Worm (Caenorhabditis elegans) whole organism, young adult: ENCODE results near the gene gst-9.

Source experiments
- B0035.1 ChIP-seq: sonication (generic microtip); optimal IDR thresholded peaks from 2 replicates; lab custom pipeline; 2016; ENCODE audit warnings: missing genetic modification characterization, mild to moderate bottlenecking, missing compliant biosample characterization, missing genotype, missing genetic modification reagents
- B0261.1 ChIP-seq: sonication (generic microtip); optimal IDR thresholded peaks from 2 replicates; lab custom pipeline; 2016; ENCODE audit warnings: mild to moderate bottlenecking, missing genetic modification characterization, moderate library complexity, missing compliant biosample characterization
- C17E4.6 ChIP-seq: fragments of 200-800 bp; sonication (Bioruptor generic); IDR thresholded peaks from 2 replicates; pipeline ENCODE4 v1.3.6; 2022; ENCODE audit warnings: missing genetic modification reagents, missing genetic modification characterization, missing compliant biosample characterization
- D2030.7 ChIP-seq: fragments of 200-800 bp; sonication (Bioruptor generic); IDR thresholded peaks from 2 replicates; pipeline ENCODE4 v1.3.6; 2022; ENCODE audit warnings: missing genetic modification reagents, missing genetic modification characterization, missing compliant biosample characterization
- F33H1.4 ChIP-seq: fragments of 200-800 bp; sonication (Bioruptor generic); IDR thresholded peaks from 2 replicates; pipeline ENCODE4 v1.3.6; 2022; ENCODE audit warnings: missing genetic modification reagents, missing genetic modification characterization, missing compliant biosample characterization
- F37B4.10 ChIP-seq: fragments of 200-800 bp; sonication (Bioruptor generic); IDR thresholded peaks from 2 replicates; pipeline ENCODE4 v1.3.6; 2022; ENCODE audit warnings: missing genetic modification characterization, missing compliant biosample characterization
- F49E8.2 ChIP-seq: sonication (generic microtip); optimal IDR thresholded peaks from 3 replicates; lab custom pipeline; 2017; ENCODE audit warnings: missing genetic modification characterization, mild to moderate bottlenecking, missing compliant biosample characterization, antibody characterized with exemption, moderate library complexity; ENCODE audit not compliant: insufficient read depth
- K11D2.4 ChIP-seq: fragments of 200-800 bp; sonication (Bioruptor generic); IDR thresholded peaks from 2 replicates; pipeline ENCODE4 v1.3.6; 2022; ENCODE audit warnings: missing genetic modification reagents, missing genetic modification characterization, missing compliant biosample characterization
- K12H6.12 ChIP-seq: fragments of 200-800 bp; sonication (Bioruptor generic); optimal IDR thresholded peaks from 2 replicates; lab custom pipeline; 2018; ENCODE audit warnings: mild to moderate bottlenecking, missing genetic modification characterization, missing compliant biosample characterization
- ZK185.1 ChIP-seq: sonication (generic microtip); optimal IDR thresholded peaks from 2 replicates; lab custom pipeline; 2016; ENCODE audit warnings: mild to moderate bottlenecking, missing genetic modification characterization, missing compliant biosample characterization; ENCODE audit not compliant: poor library complexity, severe bottlenecking
- aptf-3 ChIP-seq: fragments of 200-800 bp; sonication (Bioruptor generic); IDR thresholded peaks from 2 replicates; pipeline ENCODE4 v1.3.6; 2022; ENCODE audit warnings: missing genetic modification characterization, missing compliant biosample characterization
- atf-7 ChIP-seq: sonication (generic microtip); optimal IDR thresholded peaks from 2 replicates; lab custom pipeline; 2017; ENCODE audit warnings: mild to moderate bottlenecking, missing genetic modification characterization, missing compliant biosample characterization
- attf-6 ChIP-seq: fragments of 200-800 bp; sonication (Bioruptor generic); IDR thresholded peaks from 2 replicates; pipeline ENCODE4 v1.3.6; 2022; ENCODE audit warnings: missing genetic modification reagents, missing genetic modification characterization, missing compliant biosample characterization
- bed-1 ChIP-seq: fragments of 200-800 bp; sonication (Bioruptor generic); IDR thresholded peaks from 2 replicates; pipeline ENCODE4 v1.3.6; 2022; ENCODE audit warnings: missing genetic modification reagents, missing genetic modification characterization, missing compliant biosample characterization
- cebp-1 ChIP-seq, 2 experiments: fragments of 200-800 bp in 1 of 2; sonication (Bioruptor generic) in 1 of 2; sonication (generic microtip) in 1 of 2; IDR thresholded peaks in 1 of 2; optimal IDR thresholded peaks in 1 of 2; 2 replicates each; pipeline versions ENCODE4 v1.3.6 to Lab custom; 2017 to 2022; ENCODE audit warnings: missing compliant biosample characterization in 2 of 2, missing genetic modification characterization in 2 of 2, mild to moderate bottlenecking in 1 of 2, missing genetic modification reagents in 1 of 2, moderate library complexity in 1 of 2
- cebp-2 ChIP-seq: fragments of 200-800 bp; sonication (Bioruptor generic); IDR thresholded peaks from 2 replicates; pipeline ENCODE4 v1.3.6; 2022; ENCODE audit warnings: missing genetic modification characterization, missing compliant biosample characterization
- ceh-27 ChIP-seq: fragments of 200-800 bp; sonication (Bioruptor generic); optimal IDR thresholded peaks from 2 replicates; lab custom pipeline; 2018; ENCODE audit warnings: mild to moderate bottlenecking, missing genetic modification characterization, moderate library complexity, missing compliant biosample characterization
- dpl-1 ChIP-seq: fragments of 150-350 bp; optimal IDR thresholded peaks from 2 replicates; lab custom pipeline; 2014; ENCODE audit warnings: missing biosample characterization, missing genetic modification reagents, missing genetic modification characterization
- hlh-12 ChIP-seq: sonication (generic microtip); optimal IDR thresholded peaks from 2 replicates; lab custom pipeline; 2016; ENCODE audit warnings: missing genetic modification characterization, missing compliant biosample characterization
- hmg-20 ChIP-seq: fragments of 200-800 bp; sonication (Bioruptor generic); IDR thresholded peaks from 2 replicates; pipeline ENCODE4 v1.3.6; 2022; ENCODE audit warnings: missing genetic modification reagents, missing genetic modification characterization, missing compliant biosample characterization
- hsf-1 ChIP-seq: fragments of 200-800 bp; sonication (Bioruptor generic); IDR thresholded peaks from 2 replicates; pipeline ENCODE4 v1.3.6; 2022; ENCODE audit warnings: missing genetic modification reagents, missing genetic modification characterization, missing compliant biosample characterization
- let-607 ChIP-seq, 2 experiments: fragments of 200-800 bp in 1 of 2; sonication (Bioruptor generic) in 1 of 2; sonication (generic microtip) in 1 of 2; optimal IDR thresholded peaks; 2 replicates each; lab custom pipeline; 2016 to 2018; ENCODE audit warnings: mild to moderate bottlenecking in 2 of 2, missing compliant biosample characterization in 2 of 2, missing genetic modification characterization in 2 of 2, moderate library complexity in 2 of 2, missing genotype in 1 of 2
- lin-26 ChIP-seq: fragments of 200-800 bp; sonication (Bioruptor generic); IDR thresholded peaks from 2 replicates; pipeline ENCODE4 v1.3.6; 2022; ENCODE audit warnings: missing genetic modification reagents, missing genetic modification characterization, missing compliant biosample characterization
- lin-54 ChIP-seq: fragments of 200-800 bp; sonication (Bioruptor generic); optimal IDR thresholded peaks from 2 replicates; lab custom pipeline; 2018; ENCODE audit warnings: mild to moderate bottlenecking, missing genetic modification characterization, missing compliant biosample characterization
- lsl-1 ChIP-seq: fragments of 200-800 bp; sonication (Bioruptor generic); optimal IDR thresholded peaks from 2 replicates; lab custom pipeline; 2018; ENCODE audit warnings: mild to moderate bottlenecking, missing genetic modification characterization, moderate library complexity, missing compliant biosample characterization
- lsy-27 ChIP-seq: sonication (generic microtip); optimal IDR thresholded peaks from 2 replicates; lab custom pipeline; 2017; ENCODE audit warnings: missing genetic modification characterization, mild to moderate bottlenecking, missing compliant biosample characterization, antibody characterized with exemption, missing genotype, borderline replicate concordance; ENCODE audit not compliant: insufficient read depth
- madf-6 ChIP-seq: fragments of 200-800 bp; sonication (Bioruptor generic); IDR thresholded peaks from 2 replicates; pipeline ENCODE4 v1.3.6; 2022; ENCODE audit warnings: missing genetic modification reagents, missing genetic modification characterization, missing compliant biosample characterization
- nfya-2 ChIP-seq: fragments of 200-800 bp; sonication (Bioruptor generic); IDR thresholded peaks from 2 replicates; pipeline ENCODE4 v1.3.6; 2022; ENCODE audit warnings: missing genetic modification reagents, missing genetic modification characterization, missing compliant biosample characterization
- nfyb-1 ChIP-seq: fragments of 200-800 bp; sonication (Bioruptor generic); IDR thresholded peaks from 2 replicates; pipeline ENCODE4 v1.3.6; 2022; ENCODE audit warnings: missing genetic modification reagents, missing genetic modification characterization, missing compliant biosample characterization
- nhr-80 ChIP-seq: sonication (generic microtip); optimal IDR thresholded peaks from 2 replicates; lab custom pipeline; 2016; ENCODE audit warnings: missing genetic modification characterization, missing compliant biosample characterization
- nhr-90 ChIP-seq: sonication (generic microtip); optimal IDR thresholded peaks from 2 replicates; lab custom pipeline; 2016; ENCODE audit warnings: missing genotype, mild to moderate bottlenecking, missing genetic modification characterization, missing compliant biosample characterization
- pha-4 ChIP-seq: fragments of 150-350 bp; sonication (generic microtip); optimal IDR thresholded peaks from 2 replicates; lab custom pipeline; 2014; ENCODE audit warnings: missing biosample characterization, missing genetic modification reagents, missing genetic modification characterization
- rec-8 ChIP-seq, 2 experiments: sonication (generic microtip); optimal IDR thresholded peaks; 2 replicates each; lab custom pipeline; 2016; ENCODE audit warnings: mild to moderate bottlenecking in 2 of 2, missing genetic modification characterization in 2 of 2, missing genetic modification reagents in 2 of 2, missing genotype in 2 of 2, missing biosample characterization in 1 of 2, missing compliant biosample characterization in 1 of 2, moderate library complexity in 1 of 2
- rpc-1 ChIP-seq, 2 experiments: fragments of 150-350 bp in 1 of 2; sonication (generic microtip) in 1 of 2; optimal IDR thresholded peaks; 2 replicates each; lab custom pipeline; 2014 to 2018; ENCODE audit warnings: missing biosample characterization in 1 of 2, missing genetic modification characterization in 1 of 2, missing genetic modification reagents in 1 of 2, missing genotype in 1 of 2
- snpc-1.1 ChIP-seq: sonication (generic microtip); optimal IDR thresholded peaks from 2 replicates; lab custom pipeline; 2017; ENCODE audit warnings: missing genetic modification characterization, mild to moderate bottlenecking, missing compliant biosample characterization, antibody characterized with exemption, moderate library complexity, missing genotype, missing genetic modification reagents; ENCODE audit not compliant: insufficient read depth
- snpc-3.4 ChIP-seq: sonication (generic microtip); optimal IDR thresholded peaks from 2 replicates; lab custom pipeline; 2017; ENCODE audit warnings: missing genetic modification characterization, mild to moderate bottlenecking, missing compliant biosample characterization, antibody characterized with exemption, moderate library complexity, missing genotype, missing genetic modification reagents
- sptf-2 ChIP-seq: fragments of 200-800 bp; sonication (Bioruptor generic); optimal IDR thresholded peaks from 2 replicates; lab custom pipeline; 2018; ENCODE audit warnings: mild to moderate bottlenecking, missing genetic modification characterization, missing compliant biosample characterization
- tbx-9 ChIP-seq: sonication (generic microtip); optimal IDR thresholded peaks from 2 replicates; lab custom pipeline; 2016; ENCODE audit warnings: borderline replicate concordance, missing genetic modification characterization, inconsistent platforms, missing compliant biosample characterization
- tlf-1 ChIP-seq: fragments of 200-800 bp; sonication (Bioruptor generic); optimal IDR thresholded peaks from 2 replicates; lab custom pipeline; 2018; ENCODE audit warnings: mild to moderate bottlenecking, missing genetic modification characterization, missing compliant biosample characterization
- unc-62 ChIP-seq: fragments of 150-350 bp; optimal IDR thresholded peaks from 2 replicates; lab custom pipeline; 2014; ENCODE audit warnings: missing biosample characterization, missing genetic modification reagents, missing genetic modification characterization
- xnd-1 ChIP-seq: sonication (generic microtip); optimal IDR thresholded peaks from 2 replicates; lab custom pipeline; 2016; ENCODE audit warnings: missing genotype, missing genetic modification reagents, missing genetic modification characterization, missing compliant biosample characterization
- zfh-2 ChIP-seq: fragments of 200-800 bp; sonication (Bioruptor generic); conservative IDR thresholded peaks from 2 replicates; pipeline ENCODE4 v1.3.6; 2022; ENCODE audit warnings: missing genetic modification reagents, missing genetic modification characterization, missing compliant biosample characterization
- zim-3 ChIP-seq: sonication (generic microtip); optimal IDR thresholded peaks from 2 replicates; lab custom pipeline; 2017; ENCODE audit warnings: mild to moderate bottlenecking, missing genetic modification characterization, moderate library complexity, missing compliant biosample characterization
- ztf-18 ChIP-seq: sonication (generic microtip); optimal IDR thresholded peaks from 2 replicates; lab custom pipeline; 2016; ENCODE audit warnings: missing genotype, mild to moderate bottlenecking, missing genetic modification characterization, missing compliant biosample characterization
- ztf-22 ChIP-seq: fragments of 200-800 bp; sonication (Bioruptor generic); optimal IDR thresholded peaks from 2 replicates; lab custom pipeline; 2018; ENCODE audit warnings: mild to moderate bottlenecking, missing genetic modification characterization, moderate library complexity, missing compliant biosample characterization
- ztf-6 ChIP-seq: fragments of 200-800 bp; sonication (Bioruptor generic); IDR thresholded peaks from 2 replicates; pipeline ENCODE4 v1.3.6; 2022; ENCODE audit warnings: missing genetic modification reagents, missing genetic modification characterization, missing compliant biosample characterization

gst-9 gene

ce11 chrII:4942397-4942796 lies 51.0 kb downstream of the gst-9 start (continued):
- 0 out of 2 replicates have a peak, but pooled peaks have one; percentile 38 for TF ChIP-seq bed-1 (GFP tag; lab: Robert Waterston, UW)
- peak; percentile 23 for TF ChIP-seq ztf-18 (tag; lab: Kevin White, UChicago)
- no peak for TF ChIP-seq C17E4.6
- TF ChIP-seq snpc-1.1 (tag; lab: Kevin White, UChicago), result no peak
- TF ChIP-seq cebp-2, result peak; percentile 87
- no peak for TF ChIP-seq ztf-6
- TF ChIP-seq lin-54 (GFP tag; lab: Kevin White, UChicago), result peak; percentile 66
- TF ChIP-seq snpc-3.4 (tag; lab: Kevin White, UChicago), result no peak
- TF ChIP-seq aptf-3 (GFP tag; lab: Robert Waterston, UW), result peak; percentile 85; the same call in 1 of the 2 replicates
- peak; percentile 64 for TF ChIP-seq madf-6
- peak; percentile 83 for TF ChIP-seq nhr-90 (tag; lab: Kevin White, UChicago)
- TF ChIP-seq atf-7 (tag; lab: Kevin White, UChicago), result no peak
- TF ChIP-seq nhr-80 (tag; lab: Kevin White, UChicago), result no peak
- TF ChIP-seq ztf-22 (GFP tag; lab: Kevin White, UChicago), result no peak
- 0 out of 2 replicates have a peak, but pooled peaks have one; percentile 19 for TF ChIP-seq F33H1.4 (GFP tag; lab: Robert Waterston, UW)
- TF ChIP-seq F49E8.2 (tag; lab: Kevin White, UChicago), result peak; percentile 46
- no peak for TF ChIP-seq K11D2.4 (GFP tag; lab: Robert Waterston, UW)
- TF ChIP-seq hsf-1 (GFP tag; lab: Robert Waterston, UW), result peak; percentile 32; the same call in 1 of the 2 replicates
- peak; percentile 82 for TF ChIP-seq ZK185.1
- TF ChIP-seq ceh-27 (GFP tag; lab: Kevin White, UChicago), result peak; percentile 49
- TF ChIP-seq zim-3 (tag; lab: Kevin White, UChicago), result peak; percentile 61
- TF ChIP-seq B0261.1 (tag; lab: Kevin White, UChicago), result peak; percentile 79
- no peak for TF ChIP-seq unc-62 (GFP tag; lab: Kevin White, UChicago)
- TF ChIP-seq tlf-1, result no peak
- TF ChIP-seq hmg-20 (GFP tag; lab: Robert Waterston, UW), result peak; percentile 15; the same call in 1 of the 2 replicates
- TF ChIP-seq lsl-1 (GFP tag; lab: Kevin White, UChicago), result peak; percentile 48
- TF ChIP-seq rpc-1 (optimal IDR thresholded peaks at IDR 0.05; lab: Kevin White, UChicago), result peak; percentile 73
- TF ChIP-seq rpc-1 (tag; optimal IDR thresholded peaks at IDR 0.05; lab: Kevin White, UChicago), result peak; percentile 77
- TF ChIP-seq nfya-2 (GFP tag; lab: Robert Waterston, UW), result no peak
- TF ChIP-seq hlh-12, result no peak
- TF ChIP-seq tbx-9 (tag; lab: Kevin White, UChicago), result no peak
- peak; percentile 77 for TF ChIP-seq nfyb-1
- no peak for TF ChIP-seq dpl-1 (GFP tag; lab: Kevin White, UChicago)
- TF ChIP-seq D2030.7 (GFP tag; lab: Robert Waterston, UW), result peak; percentile 47; the same call in 1 of the 2 replicates
- no peak for TF ChIP-seq B0035.1 (tag; lab: Kevin White, UChicago)
- no peak for TF ChIP-seq F37B4.10 (GFP tag; lab: Robert Waterston, UW)
- TF ChIP-seq K12H6.12, result peak; percentile 18
- TF ChIP-seq let-607 (tag; optimal IDR thresholded peaks at IDR 0.05; lab: Kevin White, UChicago), result peak in 1 of 2 experiments; percentile 40
- no peak for TF ChIP-seq xnd-1 (tag; lab: Kevin White, UChicago)
- TF ChIP-seq pha-4 (tag; lab: Kevin White, UChicago), result no peak
- peak; percentile 92 for TF ChIP-seq lin-26 (GFP tag; lab: Robert Waterston, UW)
- TF ChIP-seq attf-6 (GFP tag; lab: Robert Waterston, UW), result no peak
- no peak for TF ChIP-seq cebp-1 (GFP tag; IDR thresholded peaks at IDR 0.05; lab: Robert Waterston, UW)
- peak; percentile 60 for TF ChIP-seq cebp-1 (tag; optimal IDR thresholded peaks at IDR 0.05; lab: Kevin White, UChicago)
- TF ChIP-seq zfh-2 (GFP tag; lab: Robert Waterston, UW), result peak; percentile 83
- peak; percentile 53 to 78 for TF ChIP-seq rec-8 (tag; optimal IDR thresholded peaks at IDR 0.05; lab: Kevin White, UChicago)
- no peak for TF ChIP-seq lsy-27
- TF ChIP-seq sptf-2 (GFP tag; lab: Kevin White, UChicago), result no peak
